Fruit fly (Drosophila melanogaster) whole organism, pupa: ENCODE data around the gene sinah.

Source experiments
- CG10348 ChIP-seq: fragments of 200-800 bp; sonication (Bioruptor generic); IDR thresholded peaks from 2 replicates; pipeline ENCODE4 v1.3.6; 2022; ENCODE audit warnings: missing biosample characterization, missing genetic modification characterization
- Ets98B ChIP-seq: fragments of 200-800 bp; sonication (Bioruptor generic); IDR thresholded peaks from 2 replicates; pipeline ENCODE4 v1.3.6; 2022; ENCODE audit warnings: missing biosample characterization, missing genetic modification characterization

DNA sequence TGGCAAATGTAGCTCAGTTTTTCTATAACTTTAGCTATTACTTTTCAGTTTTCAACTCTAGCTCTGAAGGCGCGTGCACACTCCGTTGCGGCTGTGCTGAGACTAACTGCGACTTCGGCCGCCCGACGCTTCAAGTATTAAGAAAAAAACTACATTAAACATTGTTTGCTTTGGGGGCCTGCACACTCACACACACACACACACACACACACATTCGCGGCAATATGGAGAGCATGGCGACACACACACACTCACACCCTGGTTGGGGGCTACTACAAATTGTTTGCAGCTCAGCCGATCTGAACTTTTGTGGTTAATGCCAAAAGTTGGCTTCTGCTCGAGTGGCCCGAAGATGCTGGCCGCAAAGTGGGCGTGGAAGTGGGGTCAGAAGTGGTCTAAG is 29.9 kb upstream of the sinah start, which contains the start of gene CG13024:
- no peak for TF ChIP-seq Ets98B
- no peak for TF ChIP-seq CG10348 (GFP tag; lab: Robert Waterston, UW)
